Fruit fly (Drosophila melanogaster) whole organism, embryonic: ENCODE measurements around the gene St2.
A peak's percentile ranks its signal among the peaks of the same experiment; 100 is the strongest.

ENCODE experiments used
- Asciz ChIP-seq: fragments of 200-800 bp; sonication (Bioruptor generic); optimal IDR thresholded peaks from 2 replicates; lab custom pipeline; 2017; ENCODE audit warnings: missing biosample characterization, mild to moderate bottlenecking, missing genetic modification characterization, missing genetic modification reagents
- Bgb ChIP-seq: fragments of 200-800 bp; sonication (Bioruptor generic); IDR thresholded peaks from 2 replicates; pipeline ENCODE4 v1.3.6; 2022; ENCODE audit warnings: missing biosample characterization, missing genetic modification characterization; ENCODE audit not compliant: partially characterized antibody
- C15 ChIP-seq: fragments of 200-800 bp; sonication (Bioruptor generic); IDR thresholded peaks from 3 replicates; pipeline ENCODE4 v1.3.6; 2022; ENCODE audit warnings: missing biosample characterization, missing genetic modification characterization
- CG10209 ChIP-seq: fragments of 200-800 bp; sonication (Bioruptor generic); optimal IDR thresholded peaks from 3 replicates; lab custom pipeline; 2017; ENCODE audit warnings: missing biosample characterization, mild to moderate bottlenecking, missing genetic modification characterization, missing genetic modification reagents
- CG10431 ChIP-seq: fragments of 200-800 bp; sonication (Bioruptor generic); optimal IDR thresholded peaks from 3 replicates; lab custom pipeline; 2018; ENCODE audit warnings: missing biosample characterization, mild to moderate bottlenecking, missing genetic modification characterization
- CG10959 ChIP-seq: fragments of 200-800 bp; sonication (Bioruptor generic); IDR thresholded peaks from 2 replicates; pipeline ENCODE4 v1.3.6; 2022; ENCODE audit warnings: missing biosample characterization, missing genetic modification characterization
- CG12769 ChIP-seq: fragments of 200-800 bp; sonication (Bioruptor generic); optimal IDR thresholded peaks from 2 replicates; lab custom pipeline; 2019; ENCODE audit warnings: missing biosample characterization, mild to moderate bottlenecking, missing genetic modification characterization, moderate library complexity
- CG13624 ChIP-seq: fragments of 200-800 bp; sonication (Bioruptor generic); optimal IDR thresholded peaks from 2 replicates; lab custom pipeline; 2016; ENCODE audit warnings: missing biosample characterization, missing genetic modification characterization
- CG14710 ChIP-seq: fragments of 200-800 bp; sonication (Bioruptor generic); optimal IDR thresholded peaks from 3 replicates; lab custom pipeline; 2019; ENCODE audit warnings: missing biosample characterization, mild to moderate bottlenecking, missing genetic modification characterization, moderate library complexity
- CG16863 ChIP-seq: fragments of 200-800 bp; sonication (Bioruptor generic); optimal IDR thresholded peaks from 3 replicates; lab custom pipeline; 2016; ENCODE audit warnings: missing biosample characterization, missing genetic modification characterization
- CG1792 ChIP-seq: fragments of 200-800 bp; sonication (Bioruptor generic); optimal IDR thresholded peaks from 2 replicates; lab custom pipeline; 2016; ENCODE audit warnings: missing biosample characterization, missing genetic modification characterization
- CG33213 ChIP-seq: fragments of 200-800 bp; sonication (Bioruptor generic); optimal IDR thresholded peaks from 3 replicates; lab custom pipeline; 2016; ENCODE audit warnings: missing biosample characterization, missing genetic modification characterization
- CG4424 ChIP-seq: fragments of 200-800 bp; sonication (Bioruptor generic); optimal IDR thresholded peaks from 3 replicates; lab custom pipeline; 2016; ENCODE audit warnings: missing biosample characterization, missing genetic modification characterization
- CG4730 ChIP-seq: fragments of 200-800 bp; sonication (Bioruptor generic); IDR thresholded peaks from 2 replicates; pipeline ENCODE4 v1.3.6; 2022; ENCODE audit warnings: missing biosample characterization, missing genetic modification characterization
- CG4820 ChIP-seq: fragments of 200-800 bp; sonication (Bioruptor generic); optimal IDR thresholded peaks from 3 replicates; lab custom pipeline; 2016; ENCODE audit warnings: missing biosample characterization, missing genetic modification characterization
- CG5180 ChIP-seq: fragments of 200-800 bp; sonication (Bioruptor generic); optimal IDR thresholded peaks from 3 replicates; lab custom pipeline; 2017; ENCODE audit warnings: missing biosample characterization, missing genetic modification characterization, mild to moderate bottlenecking, moderate library complexity, missing genetic modification reagents
- CG6654 ChIP-seq: fragments of 200-800 bp; sonication (Bioruptor generic); optimal IDR thresholded peaks from 2 replicates; lab custom pipeline; 2017; ENCODE audit warnings: missing biosample characterization, mild to moderate bottlenecking, missing genetic modification characterization
- CG6791 ChIP-seq: fragments of 200-800 bp; sonication (Bioruptor generic); IDR thresholded peaks from 3 replicates; pipeline ENCODE4 v1.3.6; 2022; ENCODE audit warnings: missing biosample characterization, missing genetic modification characterization; ENCODE audit not compliant: partially characterized antibody
- CG6854 ChIP-seq: fragments of 200-800 bp; sonication (Bioruptor generic); optimal IDR thresholded peaks from 3 replicates; lab custom pipeline; 2017; ENCODE audit warnings: missing biosample characterization, mild to moderate bottlenecking, missing genetic modification characterization
- CG7271 ChIP-seq: fragments of 200-800 bp; sonication (Bioruptor generic); optimal IDR thresholded peaks from 2 replicates; lab custom pipeline; 2018; ENCODE audit warnings: missing biosample characterization, mild to moderate bottlenecking, missing genetic modification characterization, moderate library complexity
- CG7839 ChIP-seq: fragments of 200-800 bp; sonication (Bioruptor generic); optimal IDR thresholded peaks from 3 replicates; lab custom pipeline; 2018; ENCODE audit warnings: missing biosample characterization, mild to moderate bottlenecking, missing genetic modification characterization, moderate library complexity
- CG9215 ChIP-seq: fragments of 200-800 bp; sonication (Bioruptor generic); IDR thresholded peaks from 2 replicates; pipeline ENCODE4 v1.3.6; 2022; ENCODE audit warnings: missing biosample characterization, missing genetic modification characterization
- CG9797 ChIP-seq: fragments of 200-800 bp; sonication (Bioruptor generic); optimal IDR thresholded peaks from 3 replicates; lab custom pipeline; 2018; ENCODE audit warnings: missing biosample characterization, mild to moderate bottlenecking, missing genetic modification characterization
- Camta ChIP-seq: fragments of 200-800 bp; sonication (Bioruptor generic); optimal IDR thresholded peaks from 2 replicates; lab custom pipeline; 2016; ENCODE audit warnings: missing biosample characterization, missing genetic modification characterization
- D19A ChIP-seq: fragments of 200-800 bp; optimal IDR thresholded peaks from 3 replicates; lab custom pipeline; 2019; ENCODE audit warnings: missing biosample characterization, mild to moderate bottlenecking, missing genetic modification characterization, moderate library complexity
- Dbx ChIP-seq: fragments of 200-800 bp; sonication (Bioruptor generic); IDR thresholded peaks from 3 replicates; pipeline ENCODE4 v1.3.6; 2022; ENCODE audit warnings: missing biosample characterization, missing genetic modification characterization
- Dip3 ChIP-seq: fragments of 200-800 bp; sonication (Bioruptor generic); optimal IDR thresholded peaks from 3 replicates; lab custom pipeline; 2016; ENCODE audit warnings: missing biosample characterization, missing genetic modification characterization
- GATAe ChIP-seq: fragments of 200-800 bp; sonication (Bioruptor generic); conservative IDR thresholded peaks from 2 replicates; pipeline ENCODE4 v1.3.6; 2022; ENCODE audit warnings: missing biosample characterization, missing genetic modification characterization
- Hr39 ChIP-seq: fragments of >200 bp; optimal IDR thresholded peaks from 2 replicates; lab custom pipeline; 2017
- Lhr ChIP-seq: fragments of 200-800 bp; sonication (Bioruptor generic); optimal IDR thresholded peaks from 3 replicates; lab custom pipeline; 2017; ENCODE audit warnings: mild to moderate bottlenecking, missing biosample characterization, missing genetic modification reagents, missing genetic modification characterization
- Sox102F ChIP-seq: fragments of 200-800 bp; sonication (Bioruptor generic); optimal IDR thresholded peaks from 2 replicates; lab custom pipeline; 2018; ENCODE audit warnings: missing biosample characterization, mild to moderate bottlenecking, missing genetic modification characterization, moderate library complexity
- Tbp ChIP-seq: fragments of >200 bp; optimal IDR thresholded peaks from 2 replicates; lab custom pipeline; 2018; ENCODE audit warnings: missing biosample characterization, missing genetic modification characterization
- amos ChIP-seq: fragments of 200-800 bp; sonication (Bioruptor generic); IDR thresholded peaks from 2 replicates; pipeline ENCODE4 v1.3.6; 2022; ENCODE audit warnings: missing biosample characterization, missing genetic modification characterization; ENCODE audit not compliant: partially characterized antibody
- bigmax ChIP-seq: fragments of 200-800 bp; sonication (Bioruptor generic); optimal IDR thresholded peaks from 2 replicates; lab custom pipeline; 2018; ENCODE audit warnings: missing biosample characterization, mild to moderate bottlenecking, missing genetic modification characterization
- cas ChIP-seq: fragments of 200-800 bp; sonication (Bioruptor generic); IDR thresholded peaks from 2 replicates; pipeline ENCODE4 v1.3.6; 2022; ENCODE audit warnings: missing biosample characterization, missing genetic modification characterization
- crol ChIP-seq: fragments of 200-800 bp; sonication (Bioruptor generic); IDR thresholded peaks from 2 replicates; pipeline ENCODE4 v1.3.6; 2022; ENCODE audit warnings: missing biosample characterization, missing genetic modification characterization
- da ChIP-seq: fragments of 200-800 bp; sonication (Bioruptor generic); optimal IDR thresholded peaks from 2 replicates; lab custom pipeline; 2016; ENCODE audit warnings: missing biosample characterization, missing genetic modification characterization
- ems ChIP-seq: fragments of 200-800 bp; sonication (Bioruptor generic); optimal IDR thresholded peaks from 3 replicates; lab custom pipeline; 2016; ENCODE audit warnings: missing biosample characterization, missing genetic modification characterization
- ewg ChIP-seq: fragments of 200-800 bp; sonication (Bioruptor generic); optimal IDR thresholded peaks from 3 replicates; lab custom pipeline; 2017; ENCODE audit warnings: mild to moderate bottlenecking, missing biosample characterization, missing genetic modification reagents, missing genetic modification characterization
- gsb ChIP-seq: fragments of 200-800 bp; sonication (Bioruptor generic); IDR thresholded peaks from 2 replicates; pipeline ENCODE4 v1.3.6; 2022; ENCODE audit warnings: missing biosample characterization, missing genetic modification characterization
- ind ChIP-seq: fragments of 200-800 bp; sonication (Bioruptor generic); optimal IDR thresholded peaks from 3 replicates; lab custom pipeline; 2016; ENCODE audit warnings: missing biosample characterization, missing genetic modification characterization
- kni ChIP-seq: fragments of 200-800 bp; sonication (Bioruptor generic); optimal IDR thresholded peaks from 3 replicates; lab custom pipeline; 2017; ENCODE audit warnings: mild to moderate bottlenecking, missing biosample characterization, missing genetic modification reagents, missing genetic modification characterization
- lbe ChIP-seq: fragments of 200-800 bp; sonication (Bioruptor generic); optimal IDR thresholded peaks from 2 replicates; lab custom pipeline; 2016; ENCODE audit warnings: missing biosample characterization, mild to moderate bottlenecking, missing genetic modification characterization
- phol ChIP-seq: fragments of 200-800 bp; sonication (Bioruptor generic); optimal IDR thresholded peaks from 3 replicates; lab custom pipeline; 2018; ENCODE audit warnings: missing biosample characterization, mild to moderate bottlenecking, missing genetic modification characterization, moderate library complexity
- pzg ChIP-seq: fragments of 200-800 bp; sonication (Bioruptor generic); optimal IDR thresholded peaks from 3 replicates; lab custom pipeline; 2018; ENCODE audit warnings: missing biosample characterization, mild to moderate bottlenecking, missing genetic modification characterization, moderate library complexity
- tio ChIP-seq: fragments of 200-800 bp; sonication (Bioruptor generic); optimal IDR thresholded peaks from 2 replicates; lab custom pipeline; 2017; ENCODE audit warnings: missing biosample characterization, missing genetic modification characterization, inconsistent platforms
- tll ChIP-seq, 2 experiments: fragments of 200-800 bp in 1 of 2; fragments of >200 bp in 1 of 2; sonication (Bioruptor generic) in 1 of 2; optimal IDR thresholded peaks; 2 replicates each; lab custom pipeline; 2017 to 2019; ENCODE audit warnings: missing biosample characterization in 2 of 2, missing genetic modification characterization in 2 of 2, mild to moderate bottlenecking in 1 of 2, moderate library complexity in 1 of 2
- trem ChIP-seq: fragments of 200-800 bp; optimal IDR thresholded peaks from 3 replicates; lab custom pipeline; 2019; ENCODE audit warnings: missing biosample characterization, mild to moderate bottlenecking, missing genetic modification characterization, moderate library complexity
- tx ChIP-seq: fragments of 200-800 bp; sonication (Bioruptor generic); optimal IDR thresholded peaks from 2 replicates; lab custom pipeline; 2016; ENCODE audit warnings: missing biosample characterization, missing genetic modification characterization
- wdn ChIP-seq: fragments of 200-800 bp; sonication (Bioruptor generic); IDR thresholded peaks from 2 replicates; pipeline ENCODE4 v1.3.6; 2022; ENCODE audit warnings: missing biosample characterization, missing genetic modification characterization

The St2 gene

DNA sequence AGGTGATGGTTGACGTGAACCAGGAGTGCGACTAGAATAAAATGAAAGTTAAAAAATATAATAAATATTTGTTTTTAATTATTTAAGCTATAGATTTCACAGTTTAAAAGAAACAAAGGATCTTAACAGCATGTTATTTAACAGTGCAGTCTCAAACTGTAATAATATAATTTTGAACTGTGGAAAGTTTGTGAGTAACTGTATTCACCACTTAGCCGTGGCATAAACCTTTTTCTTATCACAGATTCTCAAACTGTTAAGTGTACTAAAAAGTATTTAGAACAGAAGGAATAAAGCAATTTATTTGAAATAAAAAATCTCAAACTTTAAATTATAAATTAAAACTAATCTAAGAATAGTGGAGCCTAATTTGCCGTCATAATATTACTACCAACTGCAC is 37.4 kb upstream of the St2 start (continued):
- TF ChIP-seq CG7839 (tag; lab: Kevin White, UChicago) (peak; percentile 6), Tbp (GFP tag; lab: Kevin White, UChicago) (peak; percentile 97), amos (GFP tag; lab: Robert Waterston, UW) (peak; percentile 52; the same call in 1 of the 2 replicates), GATAe (GFP tag; lab: Robert Waterston, UW) (no peak), Lhr (GFP tag; lab: Kevin White, UChicago) (peak; percentile 9), tio (no peak), CG14710 (tag; lab: Kevin White, UChicago) (peak; percentile 5), Dbx (GFP tag; lab: Robert Waterston, UW) (no peak), cas (0 out of 2 replicates have a peak, but pooled peaks have one; percentile 15), Camta (GFP tag; lab: Kevin White, UChicago) (no peak), Bgb (GFP tag; lab: Robert Waterston, UW) (peak; percentile 48; the same call in 1 of the 2 replicates), phol (tag; lab: Kevin White, UChicago) (no peak), Sox102F (GFP tag; lab: Kevin White, UChicago) (peak; percentile 9), bigmax (GFP tag; lab: Kevin White, UChicago) (no peak), CG6654 (GFP tag; lab: Kevin White, UChicago) (peak; percentile 100), CG9797 (GFP tag; lab: Kevin White, UChicago) (no peak), crol (GFP tag; lab: Robert Waterston, UW) (no peak), CG6854 (GFP tag; lab: Kevin White, UChicago) (peak; percentile 77)

DNA sequence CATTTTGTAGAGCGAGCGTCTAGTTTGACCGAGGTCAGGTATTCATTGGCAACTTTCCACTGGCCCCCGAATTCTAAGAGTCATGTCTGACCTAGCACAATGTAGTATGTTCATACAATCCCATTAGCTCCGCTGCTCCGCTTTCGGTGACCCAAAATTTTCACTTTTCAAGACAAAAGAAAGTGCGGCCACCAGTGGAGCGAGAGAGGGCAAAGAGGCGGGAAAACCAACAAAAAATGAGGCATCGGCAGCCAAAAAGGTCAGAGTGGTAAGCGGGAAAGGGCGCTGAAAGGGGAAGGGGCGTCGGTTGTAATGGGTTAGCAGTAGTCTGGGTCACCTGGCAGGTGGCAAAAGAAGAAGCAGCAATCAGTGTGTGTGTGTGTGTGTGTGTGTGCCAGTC is 36.1 kb upstream of the St2 start:
- TF ChIP-seq CG7271 (tag; lab: Kevin White, UChicago) (no peak), da (GFP tag; lab: Kevin White, UChicago) (no peak), C15 (GFP tag; lab: Robert Waterston, UW) (no peak), CG4730 (GFP tag; lab: Robert Waterston, UW) (no peak), tx (GFP tag; lab: Kevin White, UChicago) (no peak), lbe (no peak), D19A (tag; lab: Kevin White, UChicago) (peak; percentile 5), CG12769 (tag; lab: Kevin White, UChicago) (no peak), CG4820 (no peak), CG5180 (GFP tag; lab: Kevin White, UChicago) (no peak), CG6791 (GFP tag; lab: Robert Waterston, UW) (no peak), kni (GFP tag; lab: Kevin White, UChicago) (peak; percentile 77), ewg (GFP tag; lab: Kevin White, UChicago) (no peak), CG33213 (GFP tag; lab: Kevin White, UChicago) (no peak), CG13624 (GFP tag; lab: Kevin White, UChicago) (no peak), CG9215 (GFP tag; lab: Robert Waterston, UW) (no peak), pzg (GFP tag; lab: Kevin White, UChicago) (no peak), wdn (GFP tag; lab: Robert Waterston, UW) (no peak), ind (no peak), CG10431 (peak; percentile 47), trem (peak; percentile 25), gsb (no peak), tll (GFP tag; optimal IDR thresholded peaks at IDR 0.05; lab: Kevin White, UChicago) (no peak), amos (GFP tag; lab: Robert Waterston, UW) (no peak), Hr39 (lab: Kevin White, UChicago) (no peak), CG16863 (GFP tag; lab: Kevin White, UChicago) (no peak), Dbx (GFP tag; lab: Robert Waterston, UW) (no peak), CG10209 (GFP tag; lab: Kevin White, UChicago) (no peak), Dip3 (no peak), CG4424 (GFP tag; lab: Kevin White, UChicago) (no peak), CG1792 (GFP tag; lab: Kevin White, UChicago) (no peak), Asciz (GFP tag; lab: Kevin White, UChicago) (no peak), ems (GFP tag; lab: Kevin White, UChicago) (no peak), CG10959 (GFP tag; lab: Robert Waterston, UW) (no peak)
